Fruit fly (Drosophila melanogaster): ENCODE data around the gene CG4098.

CG4098 gene

dm6 chr3L:16587994-16588622, 21.0 kb downstream of the CG4098 start (continued):
- TF ChIP-seq CG4360 (GFP tag; IDR thresholded peaks at IDR 0.05) (peak; percentile 36; the same call in 1 of the 2 replicates), CG32772 (GFP tag; IDR thresholded peaks at IDR 0.05) (peak; percentile 35), CG10959 (GFP tag; IDR thresholded peaks at IDR 0.05) (no peak), Elba2 (GFP tag; optimal IDR thresholded peaks at IDR 0.05) (peak; percentile 54), ems (GFP tag; optimal IDR thresholded peaks at IDR 0.05) (peak; percentile 69), emc (GFP tag; optimal IDR thresholded peaks at IDR 0.05) (peak; percentile 44), CG4617 (GFP tag; optimal IDR thresholded peaks at IDR 0.05; ENCODE audit: borderline replicate concordance) (peak; percentile 88), nerfin-2 (GFP tag; IDR thresholded peaks at IDR 0.05; ENCODE audit: partially characterized antibody) (peak; percentile 86), fu2 (GFP tag; optimal IDR thresholded peaks at IDR 0.05) (peak; percentile 34), CG1832 (GFP tag; optimal IDR thresholded peaks at IDR 0.05) (no peak), CG4854 (GFP tag; optimal IDR thresholded peaks at IDR 0.05) (peak; percentile 10), Scr (GFP tag; IDR thresholded peaks at IDR 0.05; ENCODE audit: partially characterized antibody) (peak; percentile 97), CG6689 (GFP tag; IDR thresholded peaks at IDR 0.05) (peak; percentile 99), fd3F (GFP tag; optimal IDR thresholded peaks at IDR 0.05) (peak; percentile 21), PHDP (tag; optimal IDR thresholded peaks at IDR 0.05) (peak; percentile 63), CG33213 (GFP tag; optimal IDR thresholded peaks at IDR 0.05) (peak; percentile 60), Dref (GFP tag; IDR thresholded peaks at IDR 0.05) (peak; percentile 52), CG42726 (GFP tag; IDR thresholded peaks at IDR 0.05; ENCODE audit: partially characterized antibody) (peak; percentile 87), D (optimal IDR thresholded peaks at IDR 0.05) (peak; percentile 98), D (GFP tag; optimal IDR thresholded peaks at IDR 0.05) (peak; percentile 16), Blimp-1 (GFP tag; optimal IDR thresholded peaks at IDR 0.05) (no peak), otp (GFP tag; IDR thresholded peaks at IDR 0.05) (peak; percentile 41; the same call in 1 of the 3 replicates), Usf (GFP tag; optimal IDR thresholded peaks at IDR 0.05) (no peak), CTCF (GFP tag; optimal IDR thresholded peaks at IDR 0.05) (no peak), CG3163 (GFP tag; optimal IDR thresholded peaks at IDR 0.05) (peak; percentile 13), Hmx (GFP tag; optimal IDR thresholded peaks at IDR 0.05) (no peak), slbo (GFP tag; IDR thresholded peaks at IDR 0.05) (peak; percentile 81), zfh1 (GFP tag; IDR thresholded peaks at IDR 0.05) (peak; percentile 58; the same call in 1 of the 3 replicates), CG10565 (GFP tag; optimal IDR thresholded peaks at IDR 0.05) (no peak), maf-S (GFP tag; optimal IDR thresholded peaks at IDR 0.05) (peak; percentile 8), CG13424 (tag; optimal IDR thresholded peaks at IDR 0.05) (peak; percentile 60), zfh2 (GFP tag; optimal IDR thresholded peaks at IDR 0.05) (peak; percentile 70), CG31441 (GFP tag; IDR thresholded peaks at IDR 0.05) (peak; percentile 99), CG10321 (GFP tag; IDR thresholded peaks at IDR 0.05) (no peak), sens (GFP tag) (peak; percentile 96), vnd (GFP tag; IDR thresholded peaks at IDR 0.05; ENCODE audit: partially characterized antibody) (peak; percentile 93), nau (GFP tag; optimal IDR thresholded peaks at IDR 0.05) (no peak), gsb-n (tag; optimal IDR thresholded peaks at IDR 0.05) (no peak), abd-A (tag; optimal IDR thresholded peaks at IDR 0.05) (no peak), CG9817 (tag; optimal IDR thresholded peaks at IDR 0.05) (peak; percentile 34), fd102C (GFP tag; optimal IDR thresholded peaks at IDR 0.05) (no peak), Sin3A (optimal IDR thresholded peaks at IDR 0.05) (peak; percentile 100), crol (GFP tag; IDR thresholded peaks at IDR 0.05) (no peak), wor (GFP tag; IDR thresholded peaks at IDR 0.05) (peak; percentile 42), caup (GFP tag; optimal IDR thresholded peaks at IDR 0.05; ENCODE audit: severe bottlenecking) (no peak), CG12942 (GFP tag; optimal IDR thresholded peaks at IDR 0.05) (peak; percentile 39), Sox102F (GFP tag; optimal IDR thresholded peaks at IDR 0.05) (no peak), nom (GFP tag; optimal IDR thresholded peaks at IDR 0.05) (peak; percentile 99), CG34422 (GFP tag; IDR thresholded peaks at IDR 0.05) (peak; percentile 77), hb (GFP tag; IDR thresholded peaks at IDR 0.05; ENCODE audit: partially characterized antibody) (peak; percentile 92), Taf1 (GFP tag; IDR thresholded peaks at IDR 0.05) (no peak)
